Worm (Caenorhabditis elegans) whole organism, late embryonic: ENCODE data around the gene arl-6.

ENCODE experiments used
- T23F11.4 ChIP-seq: fragments of 200-800 bp; sonication (Bioruptor generic); optimal IDR thresholded peaks from 2 replicates; lab custom pipeline; 2018; ENCODE audit warnings: mild to moderate bottlenecking, missing genetic modification characterization, missing compliant biosample characterization
- Y22D7AL.16 ChIP-seq: sonication (generic microtip); optimal IDR thresholded peaks from 2 replicates; lab custom pipeline; 2016; ENCODE audit warnings: missing genetic modification characterization, missing compliant biosample characterization
- ceh-22 ChIP-seq: sonication (generic microtip); optimal IDR thresholded peaks from 2 replicates; lab custom pipeline; 2017; ENCODE audit warnings: missing biosample characterization, missing genetic modification characterization
- ceh-9 ChIP-seq: sonication (generic microtip); optimal IDR thresholded peaks from 2 replicates; lab custom pipeline; 2016; ENCODE audit warnings: mild to moderate bottlenecking, missing genetic modification characterization, inconsistent platforms, missing compliant biosample characterization
- fkh-10 ChIP-seq: fragments of 150-350 bp; optimal IDR thresholded peaks from 2 replicates; lab custom pipeline; 2014; ENCODE audit warnings: missing biosample characterization, missing genetic modification reagents, missing genetic modification characterization
- hlh-30 ChIP-seq: sonication (generic microtip); optimal IDR thresholded peaks from 2 replicates; lab custom pipeline; 2017; ENCODE audit warnings: antibody characterized with exemption, missing genetic modification characterization, missing compliant biosample characterization; ENCODE audit not compliant: insufficient read depth
- hlh-8 ChIP-seq: sonication (generic microtip); optimal IDR thresholded peaks from 2 replicates; lab custom pipeline; 2016; ENCODE audit warnings: missing genotype, missing genetic modification characterization, missing compliant biosample characterization
- madf-2 ChIP-seq: sonication (generic microtip); optimal IDR thresholded peaks from 2 replicates; lab custom pipeline; 2017; ENCODE audit warnings: missing genetic modification characterization, missing compliant biosample characterization
- pha-4 ChIP-seq: fragments of 150-350 bp; optimal IDR thresholded peaks from 2 replicates; lab custom pipeline; 2018; ENCODE audit warnings: missing biosample characterization, missing genetic modification reagents, missing genetic modification characterization
- tbx-2 ChIP-seq: sonication (generic microtip); optimal IDR thresholded peaks from 2 replicates; lab custom pipeline; 2016; ENCODE audit warnings: missing genetic modification characterization, missing compliant biosample characterization

DNA sequence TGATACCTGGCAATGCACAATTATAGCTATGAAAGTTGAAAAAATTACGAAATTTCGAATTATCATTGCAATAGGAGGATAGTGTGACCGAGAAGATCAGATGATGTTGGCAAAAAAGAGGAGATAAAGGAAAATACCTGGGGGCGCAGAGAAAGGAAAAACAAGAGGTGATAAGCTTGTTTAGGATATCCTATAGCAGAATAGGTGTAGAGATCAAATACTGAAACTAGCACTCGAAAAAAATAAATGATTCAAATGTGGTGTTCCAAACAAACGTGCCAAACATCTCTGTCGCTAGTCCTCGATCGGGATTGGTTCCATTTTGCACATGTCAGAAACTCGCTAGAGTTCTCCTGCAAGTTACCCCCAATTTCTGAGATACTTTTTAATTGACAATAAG, 14.8 kb upstream of the arl-6 start, which contains the start of gene F26A1.9:
- TF ChIP-seq madf-2 (tag; lab: Kevin White, UChicago) (no peak), tbx-2 (tag; lab: Kevin White, UChicago) (no peak), fkh-10 (GFP tag; lab: Kevin White, UChicago) (no peak), ceh-9 (tag; lab: Kevin White, UChicago) (no peak), ceh-22 (tag; lab: Kevin White, UChicago) (no peak), Y22D7AL.16 (no peak), T23F11.4 (no peak), pha-4 (no peak), hlh-30 (no peak), hlh-8 (tag; lab: Kevin White, UChicago) (no peak)
